Worm (Caenorhabditis elegans) whole organism, L1 larva: ENCODE data around the gene cpg-4.

Source experiments
- C04F5.9 ChIP-seq: sonication (generic microtip); optimal IDR thresholded peaks from 2 replicates; lab custom pipeline; 2016; ENCODE audit warnings: missing genetic modification characterization, missing compliant biosample characterization
- C16A3.4 ChIP-seq: fragments of 150-350 bp; optimal IDR thresholded peaks from 2 replicates; lab custom pipeline; 2014; ENCODE audit warnings: missing biosample characterization, missing genetic modification characterization
- F16B12.6 ChIP-seq: fragments of 150-350 bp; optimal IDR thresholded peaks from 2 replicates; lab custom pipeline; 2014; ENCODE audit warnings: missing biosample characterization, missing genetic modification characterization
- Y116A8C.19 ChIP-seq: sonication (generic microtip); optimal IDR thresholded peaks from 2 replicates; lab custom pipeline; 2016; ENCODE audit warnings: missing compliant biosample characterization, missing genetic modification characterization, borderline replicate concordance
- aha-1 ChIP-seq: fragments of 150-350 bp; optimal IDR thresholded peaks from 2 replicates; lab custom pipeline; 2014; ENCODE audit warnings: missing biosample characterization, missing genetic modification characterization
- alr-1 ChIP-seq: fragments of 200-800 bp; sonication (Bioruptor generic); optimal IDR thresholded peaks from 2 replicates; lab custom pipeline; 2018; ENCODE audit warnings: borderline replicate concordance, mild to moderate bottlenecking, missing genetic modification characterization, missing compliant biosample characterization
- aly-2 ChIP-seq: fragments of 150-350 bp; optimal IDR thresholded peaks from 2 replicates; lab custom pipeline; 2014; ENCODE audit warnings: missing biosample characterization, missing genetic modification characterization
- ama-1 ChIP-seq: fragments of 150-350 bp; optimal IDR thresholded peaks from 2 replicates; lab custom pipeline; 2014
- blmp-1 ChIP-seq: fragments of 150-350 bp; optimal IDR thresholded peaks from 2 replicates; lab custom pipeline; 2014; ENCODE audit warnings: missing biosample characterization, missing genetic modification characterization
- ceh-8 ChIP-seq: fragments of 200-800 bp; sonication (Bioruptor generic); optimal IDR thresholded peaks from 2 replicates; lab custom pipeline; 2018; ENCODE audit warnings: mild to moderate bottlenecking, missing genetic modification characterization, moderate library complexity, missing compliant biosample characterization
- ceh-82 ChIP-seq, 3 experiments: fragments of 150-350 bp in 1 of 3; sonication (generic microtip) in 2 of 3; optimal IDR thresholded peaks; 2 replicates each; lab custom pipeline; 2014 to 2017; ENCODE audit warnings: missing biosample characterization in 3 of 3, missing genetic modification characterization in 3 of 3
- ces-1 ChIP-seq: fragments of 150-350 bp; optimal IDR thresholded peaks from 2 replicates; lab custom pipeline; 2014; ENCODE audit warnings: missing biosample characterization, missing genetic modification reagents, missing genetic modification characterization
- dpl-1 ChIP-seq, 3 experiments: fragments of 150-350 bp in 2 of 3; sonication (generic microtip) in 1 of 3; optimal IDR thresholded peaks; 2 replicates each; lab custom pipeline; 2014 to 2017; ENCODE audit warnings: missing biosample characterization in 3 of 3, missing genetic modification characterization in 3 of 3, missing genetic modification reagents in 3 of 3
- efl-1 ChIP-seq, 4 experiments: fragments of 150-350 bp; optimal IDR thresholded peaks in 3 of 4; peaks in 1 of 4; 1 replicate in 1 of 4; 2 replicates in 3 of 4; lab custom pipeline; 2014; ENCODE audit warnings: missing biosample characterization in 2 of 4, missing genetic modification characterization in 2 of 4, missing genetic modification reagents in 2 of 4
- efl-3 ChIP-seq: fragments of 200-800 bp; sonication (Bioruptor generic); optimal IDR thresholded peaks from 2 replicates; lab custom pipeline; 2018; ENCODE audit warnings: mild to moderate bottlenecking, missing genetic modification characterization, missing compliant biosample characterization
- egl-13 ChIP-seq: sonication (generic microtip); optimal IDR thresholded peaks from 2 replicates; lab custom pipeline; 2016; ENCODE audit warnings: missing genotype, missing genetic modification reagents, missing genetic modification characterization, missing compliant biosample characterization
- egl-27 ChIP-seq, 2 experiments: fragments of 150-350 bp in 1 of 2; sonication (generic microtip); optimal IDR thresholded peaks; 3 replicates each; lab custom pipeline; 2017 to 2018; ENCODE audit warnings: missing biosample characterization in 2 of 2, missing genetic modification characterization in 2 of 2, missing genetic modification reagents in 2 of 2
- ets-5 ChIP-seq: fragments of 200-800 bp; sonication (Bioruptor generic); IDR thresholded peaks from 2 replicates; pipeline ENCODE4 v1.3.6; 2022; ENCODE audit warnings: missing genetic modification characterization, missing compliant biosample characterization
- fkh-4 ChIP-seq: sonication (generic microtip); optimal IDR thresholded peaks from 2 replicates; lab custom pipeline; 2016; ENCODE audit warnings: missing compliant biosample characterization, missing genetic modification characterization, borderline replicate concordance
- fos-1 ChIP-seq: fragments of 150-350 bp; optimal IDR thresholded peaks from 2 replicates; lab custom pipeline; 2014; ENCODE audit warnings: missing biosample characterization, missing genetic modification characterization
- grh-1 ChIP-seq: fragments of 200-800 bp; sonication (Bioruptor generic); IDR thresholded peaks from 2 replicates; pipeline ENCODE4 v1.3.6; 2022; ENCODE audit warnings: missing genetic modification reagents, missing genetic modification characterization, missing compliant biosample characterization
- hlh-4 ChIP-seq: sonication (generic microtip); optimal IDR thresholded peaks from 2 replicates; lab custom pipeline; 2016; ENCODE audit warnings: mild to moderate bottlenecking, missing genetic modification characterization, missing compliant biosample characterization
- hpl-2 ChIP-seq: fragments of 150-350 bp; optimal IDR thresholded peaks from 2 replicates; lab custom pipeline; 2014; ENCODE audit warnings: missing biosample characterization, missing genetic modification reagents, missing genetic modification characterization
- isw-1 ChIP-seq: fragments of 200-800 bp; sonication (Bioruptor generic); IDR thresholded peaks from 2 replicates; pipeline ENCODE4 v1.3.6; 2022; ENCODE audit warnings: missing genetic modification characterization, missing compliant biosample characterization
- lin-14 ChIP-seq: fragments of 200-800 bp; sonication (Bioruptor generic); optimal IDR thresholded peaks from 2 replicates; lab custom pipeline; 2018; ENCODE audit warnings: mild to moderate bottlenecking, missing genetic modification characterization, moderate library complexity, missing compliant biosample characterization
- lir-3 ChIP-seq: sonication (generic microtip); optimal IDR thresholded peaks from 2 replicates; lab custom pipeline; 2016; ENCODE audit warnings: mild to moderate bottlenecking, missing genetic modification characterization, moderate library complexity, missing compliant biosample characterization; ENCODE audit not compliant: poor library complexity
- lsy-2 ChIP-seq, 2 experiments: fragments of 150-350 bp; optimal IDR thresholded peaks; 2 replicates each; lab custom pipeline; 2014; ENCODE audit warnings: missing biosample characterization in 2 of 2, missing genetic modification characterization in 2 of 2
- mab-9 ChIP-seq: fragments of 200-800 bp; sonication (Bioruptor generic); IDR thresholded peaks from 2 replicates; pipeline ENCODE4 v1.3.6; 2022; ENCODE audit warnings: missing genetic modification reagents, missing genetic modification characterization, missing compliant biosample characterization
- mdl-1 ChIP-seq, 2 experiments: fragments of 150-350 bp; optimal IDR thresholded peaks; 2 replicates each; lab custom pipeline; 2014 to 2017; ENCODE audit warnings: missing biosample characterization in 2 of 2, missing genetic modification characterization in 2 of 2, inconsistent platforms in 1 of 2
- mep-1 ChIP-seq: fragments of 150-350 bp; optimal IDR thresholded peaks from 2 replicates; lab custom pipeline; 2014; ENCODE audit warnings: missing biosample characterization, missing genetic modification characterization
- nhr-11 ChIP-seq: fragments of 150-350 bp; optimal IDR thresholded peaks from 2 replicates; lab custom pipeline; 2014; ENCODE audit warnings: missing biosample characterization, missing genetic modification characterization
- nhr-12 ChIP-seq: sonication (generic microtip); optimal IDR thresholded peaks from 2 replicates; lab custom pipeline; 2017; ENCODE audit warnings: missing biosample characterization, missing genetic modification characterization
- nhr-20 ChIP-seq: sonication (generic microtip); optimal IDR thresholded peaks from 2 replicates; lab custom pipeline; 2016; ENCODE audit warnings: mild to moderate bottlenecking, missing genetic modification characterization, missing compliant biosample characterization
- nhr-237 ChIP-seq: fragments of 150-350 bp; optimal IDR thresholded peaks from 2 replicates; lab custom pipeline; 2014; ENCODE audit warnings: missing biosample characterization, missing genetic modification characterization
- nhr-28 ChIP-seq: fragments of 150-350 bp; optimal IDR thresholded peaks from 2 replicates; lab custom pipeline; 2014; ENCODE audit warnings: missing biosample characterization, missing genetic modification characterization
- nhr-71 ChIP-seq: sonication (generic microtip); optimal IDR thresholded peaks from 2 replicates; lab custom pipeline; 2016; ENCODE audit warnings: mild to moderate bottlenecking, missing genetic modification characterization, moderate library complexity, missing compliant biosample characterization
- nhr-76 ChIP-seq: sonication (generic microtip); optimal IDR thresholded peaks from 2 replicates; lab custom pipeline; 2017; ENCODE audit warnings: missing biosample characterization, missing genetic modification characterization
- nhr-77 ChIP-seq: fragments of 150-350 bp; optimal IDR thresholded peaks from 2 replicates; lab custom pipeline; 2014; ENCODE audit warnings: missing biosample characterization, missing genetic modification characterization
- nhr-84 ChIP-seq: sonication (generic microtip); optimal IDR thresholded peaks from 2 replicates; lab custom pipeline; 2017; ENCODE audit warnings: missing biosample characterization, missing genetic modification characterization
- nhr-85 ChIP-seq: sonication (generic microtip); peaks from one replicate; lab custom pipeline; 2016; ENCODE audit warnings: missing genetic modification characterization, inconsistent platforms, missing compliant biosample characterization
- nhr-90 ChIP-seq: sonication (generic microtip); optimal IDR thresholded peaks from 2 replicates; lab custom pipeline; 2016; ENCODE audit warnings: mild to moderate bottlenecking, missing genetic modification characterization, missing compliant biosample characterization; ENCODE audit not compliant: poor library complexity
- pag-3 ChIP-seq: sonication (generic microtip); optimal IDR thresholded peaks from 2 replicates; lab custom pipeline; 2017; ENCODE audit warnings: missing genetic modification characterization, mild to moderate bottlenecking, missing compliant biosample characterization, antibody characterized with exemption, borderline replicate concordance; ENCODE audit not compliant: insufficient read depth
- skn-1 ChIP-seq: fragments of 150-350 bp; optimal IDR thresholded peaks from 2 replicates; lab custom pipeline; 2014; ENCODE audit warnings: missing biosample characterization, missing genetic modification characterization
- swsn-7 ChIP-seq: sonication (generic microtip); optimal IDR thresholded peaks from 2 replicates; lab custom pipeline; 2016; ENCODE audit warnings: missing genetic modification characterization, missing compliant biosample characterization
- tbx-2 ChIP-seq: sonication (generic microtip); optimal IDR thresholded peaks from 2 replicates; lab custom pipeline; 2016; ENCODE audit warnings: missing genetic modification characterization, missing compliant biosample characterization
- unc-30 ChIP-seq: sonication (generic microtip); optimal IDR thresholded peaks from 2 replicates; lab custom pipeline; 2017; ENCODE audit warnings: missing biosample characterization, missing genetic modification characterization
- unc-62 ChIP-seq: fragments of 150-350 bp; optimal IDR thresholded peaks from 2 replicates; lab custom pipeline; 2014; ENCODE audit warnings: missing biosample characterization, missing genetic modification reagents, missing genetic modification characterization
- unc-86 ChIP-seq: sonication (generic microtip); optimal IDR thresholded peaks from 2 replicates; lab custom pipeline; 2016; ENCODE audit warnings: missing genetic modification characterization, missing compliant biosample characterization
- vab-15 ChIP-seq: sonication (generic microtip); optimal IDR thresholded peaks from 2 replicates; lab custom pipeline; 2017; ENCODE audit warnings: missing genotype, mild to moderate bottlenecking, missing genetic modification characterization, missing compliant biosample characterization
- xbp-1 ChIP-seq: sonication (generic microtip); optimal IDR thresholded peaks from 2 replicates; lab custom pipeline; 2016; ENCODE audit warnings: missing genetic modification characterization, missing compliant biosample characterization

cpg-4 gene

DNA sequence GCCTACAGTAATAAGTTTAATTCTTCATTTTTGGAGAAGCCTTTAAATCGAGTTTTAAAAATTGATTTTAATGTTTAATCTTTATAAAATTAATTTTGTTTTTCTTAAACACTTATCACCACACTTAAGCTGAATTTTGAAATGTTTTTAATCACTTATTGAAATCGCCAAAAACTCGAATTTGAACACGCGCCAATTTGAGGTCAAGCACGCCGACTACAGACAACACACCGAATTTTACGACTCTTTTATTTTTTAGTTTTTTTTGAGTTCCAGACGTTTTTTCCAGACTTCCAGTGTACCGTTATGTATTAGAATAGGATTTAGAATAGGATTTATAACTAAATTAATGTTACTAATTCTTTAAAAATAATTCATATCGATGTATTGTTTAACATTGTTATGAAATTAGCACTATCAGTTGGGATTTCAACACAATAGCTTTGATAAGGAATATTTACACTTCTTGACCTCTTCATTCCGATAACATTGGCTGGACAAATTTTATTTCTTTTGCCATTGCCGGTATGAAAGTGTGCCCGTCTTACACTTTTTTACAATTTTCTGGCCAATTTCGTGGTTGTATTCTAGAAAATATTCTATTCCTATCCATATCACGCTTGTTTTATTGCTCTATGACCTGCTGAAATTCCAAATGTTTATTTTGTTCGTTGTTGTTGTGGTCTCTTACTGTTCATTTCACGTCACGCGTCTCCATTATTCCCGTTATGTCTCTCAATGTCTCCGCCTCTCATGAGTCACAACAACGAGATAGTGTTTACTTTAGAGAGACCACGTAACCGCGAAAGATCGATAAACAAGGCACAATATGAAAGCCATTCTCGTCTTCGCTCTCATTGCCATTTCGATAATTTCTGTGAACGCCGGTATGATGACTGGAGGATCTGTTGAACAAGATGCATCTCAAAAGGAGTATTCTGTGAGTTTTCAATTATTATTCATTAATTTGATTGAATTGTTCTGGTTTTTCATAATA lies 47.4 kb downstream of the cpg-4 start, which contains the start of gene cpi-2 (continued):
- TF ChIP-seq ets-5 (GFP tag; lab: Robert Waterston, UW) = no peak
- TF ChIP-seq egl-27 (tag; optimal IDR thresholded peaks at IDR 0.05; lab: Kevin White, UChicago) = no peak
- no peak for TF ChIP-seq vab-15 (tag; lab: Kevin White, UChicago)
- TF ChIP-seq mdl-1 (tag; optimal IDR thresholded peaks at IDR 0.05; lab: Kevin White, UChicago) = peak in 1 of 2 experiments; percentile 35
- peak; percentile 64 for TF ChIP-seq nhr-85 (tag; lab: Kevin White, UChicago)
- TF ChIP-seq fos-1 = peak; percentile 69
- peak; percentile 77 for TF ChIP-seq F16B12.6 (tag; lab: Kevin White, UChicago)
- TF ChIP-seq hpl-2 = no peak
- peak; percentile 27 for TF ChIP-seq nhr-90 (tag; lab: Kevin White, UChicago)
- no peak for TF ChIP-seq grh-1 (GFP tag; lab: Robert Waterston, UW)
- no peak for TF ChIP-seq nhr-84 (tag; lab: Kevin White, UChicago)
- no peak for TF ChIP-seq unc-30 (tag; lab: Kevin White, UChicago)
- TF ChIP-seq ama-1 (lab: Kevin White, UChicago) = no peak
- TF ChIP-seq mep-1 = peak; percentile 51
- no peak for TF ChIP-seq unc-86 (tag; lab: Kevin White, UChicago)
- peak; percentile 89 to 92 for TF ChIP-seq efl-1 (optimal IDR thresholded peaks at IDR 0.05; lab: Kevin White, UChicago)
- TF ChIP-seq efl-1 (GFP tag; optimal IDR thresholded peaks at IDR 0.05 in 1 of 2; lab: Kevin White, UChicago) = peak; percentile 91 to 98
- no peak for TF ChIP-seq nhr-77 (tag; lab: Kevin White, UChicago)
- peak; percentile 43 for TF ChIP-seq xbp-1 (tag; lab: Kevin White, UChicago)
- no peak for TF ChIP-seq alr-1 (tag; lab: Kevin White, UChicago)
- no peak for TF ChIP-seq nhr-12 (tag; lab: Kevin White, UChicago)
- no peak for TF ChIP-seq aly-2 (tag; lab: Kevin White, UChicago)
- no peak for TF ChIP-seq nhr-28 (tag; lab: Kevin White, UChicago)
- TF ChIP-seq tbx-2 (tag; lab: Kevin White, UChicago) = peak; percentile 26
- TF ChIP-seq nhr-237 (tag; lab: Kevin White, UChicago) = no peak
- no peak for TF ChIP-seq ceh-8
- no peak for TF ChIP-seq Y116A8C.19 (tag; lab: Kevin White, UChicago)
- no peak for TF ChIP-seq lir-3 (tag; lab: Kevin White, UChicago)
- TF ChIP-seq fkh-4 (tag; lab: Kevin White, UChicago) = no peak
- no peak for TF ChIP-seq ces-1
- TF ChIP-seq skn-1 (tag; lab: Kevin White, UChicago) = no peak
- peak in 1 of 3 experiments; percentile 17 for TF ChIP-seq ceh-82 (tag; optimal IDR thresholded peaks at IDR 0.05; lab: Kevin White, UChicago)
- no peak for TF ChIP-seq unc-62 (GFP tag; lab: Kevin White, UChicago)
- TF ChIP-seq nhr-71 (tag; lab: Kevin White, UChicago) = peak; percentile 45
- peak; percentile 46 for TF ChIP-seq nhr-20
- no peak for TF ChIP-seq pag-3 (tag; lab: Kevin White, UChicago)
- TF ChIP-seq nhr-76 (tag; lab: Kevin White, UChicago) = no peak
- TF ChIP-seq blmp-1 (tag; lab: Kevin White, UChicago) = peak; percentile 12
- TF ChIP-seq lin-14 (GFP tag; lab: Kevin White, UChicago) = peak; percentile 80
- no peak for TF ChIP-seq isw-1
- peak; percentile 75 to 92 (median 85) for TF ChIP-seq dpl-1 (GFP tag; optimal IDR thresholded peaks at IDR 0.05; lab: Kevin White, UChicago)
- TF ChIP-seq C04F5.9 (tag; lab: Kevin White, UChicago) = no peak
- TF ChIP-seq efl-3 (GFP tag; lab: Kevin White, UChicago) = no peak
- peak; percentile 28 for TF ChIP-seq swsn-7 (tag; lab: Kevin White, UChicago)
- no peak for TF ChIP-seq mab-9
- no peak for TF ChIP-seq hlh-4 (tag; lab: Kevin White, UChicago)
- TF ChIP-seq C16A3.4 (tag; lab: Kevin White, UChicago) = no peak
- peak; percentile 38 to 42 for TF ChIP-seq lsy-2 (tag; optimal IDR thresholded peaks at IDR 0.05; lab: Kevin White, UChicago)
- TF ChIP-seq nhr-11 (tag; lab: Kevin White, UChicago) = no peak
- no peak for TF ChIP-seq aha-1 (tag; lab: Kevin White, UChicago)
- no peak for TF ChIP-seq egl-13 (tag; lab: Kevin White, UChicago)
